Fruit fly (Drosophila melanogaster) whole organism, pupa: ENCODE data around the gene CG4267.
A peak's percentile ranks its signal among the peaks of the same experiment; 100 is the strongest.

ENCODE experiments used
- CG10348 ChIP-seq: fragments of 200-800 bp; sonication (Bioruptor generic); IDR thresholded peaks from 2 replicates; pipeline ENCODE4 v1.3.6; 2022; ENCODE audit warnings: missing biosample characterization, missing genetic modification characterization
- CG12605 ChIP-seq: fragments of 200-800 bp; sonication (Bioruptor generic); IDR thresholded peaks from 2 replicates; pipeline ENCODE4 v1.3.6; 2022; ENCODE audit warnings: missing biosample characterization, missing genetic modification characterization
- CG8159 ChIP-seq: fragments of 200-800 bp; sonication (Bioruptor generic); optimal IDR thresholded peaks from 3 replicates; lab custom pipeline; 2018; ENCODE audit warnings: missing biosample characterization, mild to moderate bottlenecking, missing genetic modification characterization, moderate library complexity
- CG9948 ChIP-seq: fragments of 200-800 bp; sonication (Bioruptor generic); optimal IDR thresholded peaks from 2 replicates; lab custom pipeline; 2018; ENCODE audit warnings: missing biosample characterization, mild to moderate bottlenecking, missing genetic modification characterization, moderate library complexity
- D1 ChIP-seq: fragments of 200-800 bp; sonication (Bioruptor generic); optimal IDR thresholded peaks from 2 replicates; lab custom pipeline; 2018; ENCODE audit warnings: missing biosample characterization, mild to moderate bottlenecking, missing genetic modification characterization, moderate library complexity
- EcR ChIP-seq: fragments of 200-800 bp; sonication (Bioruptor generic); optimal IDR thresholded peaks from 3 replicates; lab custom pipeline; 2019; ENCODE audit warnings: missing biosample characterization, missing genetic modification characterization, mild to moderate bottlenecking, moderate library complexity, missing genetic modification reagents
- Pif1B ChIP-seq: fragments of 200-800 bp; sonication (Bioruptor generic); optimal IDR thresholded peaks from 3 replicates; lab custom pipeline; 2016; ENCODE audit warnings: missing biosample characterization, missing genetic modification characterization
- Snoo ChIP-seq: fragments of 200-800 bp; sonication (Bioruptor generic); optimal IDR thresholded peaks from 3 replicates; lab custom pipeline; 2017; ENCODE audit warnings: missing biosample characterization, mild to moderate bottlenecking, missing genetic modification characterization, inconsistent platforms
- gl ChIP-seq: fragments of 200-800 bp; sonication (Bioruptor generic); optimal IDR thresholded peaks from 2 replicates; lab custom pipeline; 2018; ENCODE audit warnings: missing biosample characterization, mild to moderate bottlenecking, missing genetic modification characterization

- TF ChIP-seq CG9948 (tag; lab: Kevin White, UChicago) (peak; percentile 100), EcR (GFP tag; lab: Kevin White, UChicago) (peak; percentile 99), gl (tag; lab: Kevin White, UChicago) (peak; percentile 99), CG10348 (GFP tag; lab: Robert Waterston, UW) (peak; percentile 97), D1 (peak; percentile 99), Snoo (peak; percentile 100), CG8159 (tag; lab: Kevin White, UChicago) (peak; percentile 100), CG12605 (GFP tag; lab: Robert Waterston, UW) (peak; percentile 100), Pif1B (GFP tag; lab: Kevin White, UChicago) (peak; percentile 100)
These were observed 39.9 kb upstream of the CG4267 start for dm6 chr2L:2202018-2202852.
